Worm (Caenorhabditis elegans): ENCODE data around the gene F10C5.3.

F10C5.3 gene

DNA sequence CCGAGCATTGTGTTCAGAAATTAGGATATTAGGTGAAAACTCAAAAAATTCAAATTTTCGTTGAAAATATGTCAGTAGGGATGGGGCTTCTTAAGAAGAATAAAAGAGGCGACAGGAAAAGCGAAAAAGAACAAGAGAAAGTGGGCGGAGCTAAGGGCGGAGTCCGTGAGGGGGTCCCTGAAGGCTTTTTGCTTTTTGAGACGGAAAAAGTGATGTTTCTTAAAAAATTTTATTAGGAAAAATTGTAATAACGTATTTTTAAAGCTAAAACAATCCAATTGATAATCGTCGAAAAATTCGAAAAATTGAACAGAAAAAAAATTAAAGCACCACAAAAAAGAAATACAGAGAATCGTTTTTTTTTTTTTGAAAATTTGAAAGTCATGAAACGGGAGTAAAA is 20.0 kb upstream of the F10C5.3 start, which contains the start of gene Y55B1BR.6 (continued):
- TF ChIP-seq ceh-32 (tag; optimal IDR thresholded peaks at IDR 0.05; ENCODE audit: poor library complexity) (no peak), R02D3.7 (tag; optimal IDR thresholded peaks at IDR 0.05) (no peak), nhr-76 (tag; optimal IDR thresholded peaks at IDR 0.05) (no peak), hmg-1.1 (GFP tag; IDR thresholded peaks at IDR 0.05) (no peak), nhr-41 (GFP tag; IDR thresholded peaks at IDR 0.05) (no peak)

DNA sequence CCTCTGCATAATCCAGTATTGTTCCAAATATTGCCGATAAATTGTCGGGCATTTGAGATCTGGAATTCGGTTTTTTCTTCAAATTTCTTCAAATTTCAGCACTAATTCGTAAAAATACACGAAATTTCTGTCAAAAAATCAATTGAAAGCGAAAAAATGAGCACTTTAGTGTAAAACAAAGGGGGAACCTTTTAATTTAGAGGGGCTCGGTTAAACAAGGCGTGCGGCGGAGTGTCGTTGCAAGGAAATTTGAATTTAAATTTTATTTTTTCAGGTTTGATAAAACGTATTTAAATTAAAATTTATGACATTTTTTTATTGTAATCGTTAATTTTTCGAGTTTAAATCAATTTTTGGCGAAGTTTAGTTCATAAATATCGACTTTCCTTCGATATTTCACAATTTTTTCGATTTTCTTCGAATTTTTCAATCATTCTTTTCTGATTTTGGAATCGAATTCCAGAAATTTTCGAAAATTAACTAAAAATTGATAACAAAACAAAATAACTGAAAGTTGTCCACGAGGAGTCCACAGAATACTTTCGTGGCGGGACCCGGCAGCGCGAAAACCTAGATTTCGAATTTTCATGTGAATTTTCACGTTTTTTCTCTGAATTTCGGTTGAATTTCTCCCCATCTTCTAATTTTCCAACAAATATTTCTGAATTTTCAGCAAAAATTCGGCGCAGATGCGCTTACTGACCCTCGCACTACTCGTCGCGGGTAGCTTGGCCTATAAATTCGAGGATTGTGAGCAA is 11.8 kb upstream of the F10C5.3 start, which contains the start of the genes magu-1 and nemp-1:
TSS of gene magu-1 (minus strand) at position 59 of the 758 bp plus-strand sequence.
TSS of gene nemp-1 (plus strand) at position 674 of the 758 bp plus-strand sequence.
- TF ChIP-seq daf-8 (GFP tag; IDR thresholded peaks at IDR 0.05) (no peak), dpl-1 (GFP tag; optimal IDR thresholded peaks at IDR 0.05) (peak; percentile 41), T20F7.1 (GFP tag; optimal IDR thresholded peaks at IDR 0.05) (peak; percentile 93)

DNA sequence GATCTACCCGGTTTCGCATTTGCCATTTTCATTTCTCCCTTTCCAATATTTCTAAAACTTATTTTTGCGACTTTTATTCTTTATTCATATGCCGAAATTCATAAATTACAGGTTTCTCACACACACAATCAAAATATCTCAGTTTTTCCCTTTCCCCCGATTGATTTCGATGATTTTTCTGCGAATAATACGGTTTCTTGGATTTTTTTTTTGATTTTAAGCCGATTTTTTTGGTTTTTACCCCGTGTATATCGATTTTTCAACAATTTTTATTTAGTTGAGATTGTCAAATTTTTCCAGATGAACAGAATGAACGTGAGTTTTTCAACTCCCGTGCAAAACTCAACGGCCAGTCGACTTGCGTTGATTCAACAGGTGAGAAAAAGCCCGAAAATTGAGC is 8.5 kb upstream of the F10C5.3 start, which contains the start of gene mat-3:
TSS of gene mat-3 (plus strand) at position 301 of the 400 bp plus-strand sequence.
- TF ChIP-seq Y48G9A.11 (GFP tag; IDR thresholded peaks at IDR 0.05): no peak
- no peak for TF ChIP-seq unc-62 (GFP tag; optimal IDR thresholded peaks at IDR 0.05 in 1 of 2)
- no peak for TF ChIP-seq unc-62 (tag; optimal IDR thresholded peaks at IDR 0.05)
- TF ChIP-seq skn-1 (tag; optimal IDR thresholded peaks at IDR 0.05): no peak
- TF ChIP-seq nhr-111 (GFP tag; optimal IDR thresholded peaks at IDR 0.05): no peak
- TF ChIP-seq nhr-6 (tag; optimal IDR thresholded peaks at IDR 0.05): no peak
- no peak for TF ChIP-seq nhr-42 (GFP tag; IDR thresholded peaks at IDR 0.05)
- no peak for TF ChIP-seq lsy-2 (tag; optimal IDR thresholded peaks at IDR 0.05)
- no peak for TF ChIP-seq nhr-48 (tag; optimal IDR thresholded peaks at IDR 0.05)
- no peak for TF ChIP-seq nhr-41 (GFP tag; IDR thresholded peaks at IDR 0.05)
- TF ChIP-seq gei-8 (GFP tag; optimal IDR thresholded peaks at IDR 0.05): no peak
- no peak for TF ChIP-seq Y5F2A.4 (GFP tag; optimal IDR thresholded peaks at IDR 0.05)
- no peak for TF ChIP-seq sdz-12 (GFP tag; optimal IDR thresholded peaks at IDR 0.05)
- TF ChIP-seq dmd-8 (GFP tag; IDR thresholded peaks at IDR 0.05): no peak
- TF ChIP-seq unc-39 (tag; optimal IDR thresholded peaks at IDR 0.05): no peak

DNA sequence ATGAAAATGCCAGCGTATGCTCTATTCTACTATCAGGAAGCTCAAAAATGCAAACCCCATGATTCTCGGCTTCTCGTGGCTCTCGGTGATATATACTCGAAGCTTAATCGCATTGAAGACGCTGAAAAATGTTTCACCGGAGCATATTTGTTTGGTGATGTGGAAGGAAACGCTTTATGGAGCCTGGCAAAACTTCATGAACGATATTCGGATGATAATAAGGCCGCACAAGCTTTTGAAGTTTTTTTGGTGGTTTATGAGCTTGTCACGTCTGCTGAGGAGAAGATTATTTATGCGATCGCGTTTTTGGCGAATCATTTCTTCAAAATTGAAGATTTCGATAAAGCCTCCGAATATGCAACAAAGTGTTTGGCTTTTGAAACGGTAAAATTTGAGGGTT is 2.4 kb upstream of the F10C5.3 start:
- no peak for TF ChIP-seq vab-7 (GFP tag; IDR thresholded peaks at IDR 0.05)
- TF ChIP-seq Y105C5A.15 (GFP tag; IDR thresholded peaks at IDR 0.05): no peak
- no peak for TF ChIP-seq zfp-3 (GFP tag; conservative IDR thresholded peaks at IDR 0.05)
- TF ChIP-seq nhr-42 (GFP tag; IDR thresholded peaks at IDR 0.05): no peak
- peak in 1 of 2 experiments; percentile 90 for TF ChIP-seq unc-62 (GFP tag; optimal IDR thresholded peaks at IDR 0.05 in 1 of 2)
- TF ChIP-seq unc-62 (tag; optimal IDR thresholded peaks at IDR 0.05): no peak

DNA sequence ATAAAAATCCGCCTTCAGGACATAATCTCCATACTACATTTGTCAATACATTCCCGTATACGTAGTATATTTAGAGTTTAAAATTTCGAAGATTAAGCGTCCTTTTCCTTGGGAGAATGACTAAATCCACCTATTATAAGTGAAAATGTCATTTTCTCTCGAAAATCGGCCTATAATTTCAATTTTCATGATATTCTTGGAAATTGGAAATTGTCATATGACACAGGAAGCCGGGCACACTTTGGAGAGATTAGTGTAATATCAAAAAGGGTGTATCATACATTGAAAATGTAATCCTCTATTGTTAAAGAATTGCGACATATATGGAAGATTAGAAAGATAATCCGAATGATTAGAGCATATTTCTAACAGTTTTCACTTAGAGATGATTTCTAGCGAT is 929 bp upstream of the F10C5.3 start:
- TF ChIP-seq nhr-6 (tag; optimal IDR thresholded peaks at IDR 0.05): peak; percentile 16
- TF ChIP-seq daf-8 (GFP tag; IDR thresholded peaks at IDR 0.05): no peak
- TF ChIP-seq dpl-1 (GFP tag; optimal IDR thresholded peaks at IDR 0.05): no peak
- no peak for TF ChIP-seq daf-16 (GFP tag; optimal IDR thresholded peaks at IDR 0.05)
- TF ChIP-seq daf-16 (tag; optimal IDR thresholded peaks at IDR 0.05): no peak
- TF ChIP-seq nhr-11 (tag; optimal IDR thresholded peaks at IDR 0.05): peak; percentile 30
- peak; percentile 31 for TF ChIP-seq fkh-10 (GFP tag; optimal IDR thresholded peaks at IDR 0.05)
- no peak for TF ChIP-seq dmd-6 (GFP tag; IDR thresholded peaks at IDR 0.05)

DNA sequence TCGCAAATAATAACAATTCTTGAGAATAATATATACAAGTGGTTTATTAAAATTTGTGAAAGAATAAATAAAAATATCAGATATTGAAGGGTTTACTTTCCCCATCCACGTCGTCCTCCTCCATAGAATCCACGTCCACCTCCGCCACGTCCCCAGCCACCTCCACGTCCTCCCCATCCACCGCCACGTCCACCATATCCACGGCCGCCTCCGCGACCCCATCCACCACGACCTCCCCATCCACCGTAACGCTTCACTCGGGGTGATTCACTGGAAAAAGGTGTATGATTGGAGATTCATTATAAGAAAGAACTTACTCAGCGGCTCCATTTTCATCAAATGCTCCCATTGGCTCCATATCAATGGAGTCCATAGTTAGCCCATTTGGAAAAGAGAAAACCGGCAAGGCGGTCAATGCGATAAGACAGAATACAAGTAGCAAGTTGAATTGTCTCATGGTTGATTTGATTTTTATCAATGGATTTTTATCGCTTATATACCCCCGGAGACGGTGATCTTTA is 2.5 kb downstream of the F10C5.3 start, which contains the start of gene nlp-32:
TSS of gene nlp-32 (minus strand) at position 471 of the 521 bp plus-strand sequence.
- TF ChIP-seq nhr-111 (GFP tag; optimal IDR thresholded peaks at IDR 0.05) (no peak), fkh-10 (GFP tag; optimal IDR thresholded peaks at IDR 0.05) (no peak), set-16 (GFP tag; IDR thresholded peaks at IDR 0.05) (peak; percentile 79)
